Fruit fly (Drosophila melanogaster) whole organism, embryonic: ENCODE results near the gene CG7264.

Source experiments
- ATbp ChIP-seq: fragments of 200-800 bp; sonication (Bioruptor generic); optimal IDR thresholded peaks from 2 replicates; lab custom pipeline; 2017; ENCODE audit warnings: missing biosample characterization, mild to moderate bottlenecking, missing genetic modification characterization, missing genetic modification reagents
- Ada2b ChIP-seq: fragments of 200-800 bp; sonication (Bioruptor generic); IDR thresholded peaks from 2 replicates; pipeline ENCODE4 v1.3.6; 2022; ENCODE audit warnings: missing biosample characterization, missing genetic modification characterization
- Atf-2 ChIP-seq: fragments of 200-800 bp; sonication (Bioruptor generic); optimal IDR thresholded peaks from 2 replicates; lab custom pipeline; 2016; ENCODE audit warnings: missing biosample characterization, missing genetic modification characterization
- CG11093 ChIP-seq: fragments of 200-800 bp; sonication (Bioruptor generic); IDR thresholded peaks from 3 replicates; pipeline ENCODE4 v1.3.6; 2022; ENCODE audit warnings: missing biosample characterization, missing genetic modification characterization
- CG12299 ChIP-seq: fragments of 200-800 bp; sonication (Bioruptor generic); optimal IDR thresholded peaks from 2 replicates; lab custom pipeline; 2018; ENCODE audit warnings: missing biosample characterization, mild to moderate bottlenecking, missing genetic modification characterization
- CG15073 ChIP-seq: fragments of 200-800 bp; sonication (Bioruptor generic); optimal IDR thresholded peaks from 2 replicates; lab custom pipeline; 2016; ENCODE audit warnings: missing biosample characterization, missing genetic modification characterization
- CG16813 ChIP-seq: fragments of 200-800 bp; sonication (Bioruptor generic); IDR thresholded peaks from 3 replicates; pipeline ENCODE4 v1.3.6; 2022; ENCODE audit warnings: missing biosample characterization, missing genetic modification characterization; ENCODE audit not compliant: partially characterized antibody
- CG17568 ChIP-seq: fragments of 200-800 bp; sonication (Bioruptor generic); optimal IDR thresholded peaks from 2 replicates; lab custom pipeline; 2018; ENCODE audit warnings: missing biosample characterization, mild to moderate bottlenecking, missing genetic modification characterization, moderate library complexity
- CG1832 ChIP-seq: fragments of 200-800 bp; sonication (Bioruptor generic); optimal IDR thresholded peaks from 2 replicates; lab custom pipeline; 2017; ENCODE audit warnings: missing biosample characterization, mild to moderate bottlenecking, missing genetic modification characterization, inconsistent platforms
- CG2875 ChIP-seq: fragments of 200-800 bp; sonication (Bioruptor generic); optimal IDR thresholded peaks from 2 replicates; lab custom pipeline; 2017; ENCODE audit warnings: missing biosample characterization, mild to moderate bottlenecking, missing genetic modification characterization, missing genetic modification reagents
- CG30431 ChIP-seq: fragments of 200-800 bp; sonication (Bioruptor generic); optimal IDR thresholded peaks from 2 replicates; lab custom pipeline; 2017; ENCODE audit warnings: missing biosample characterization, missing genetic modification characterization
- CG31365 ChIP-seq: fragments of 200-800 bp; sonication (Bioruptor generic); optimal IDR thresholded peaks from 2 replicates; lab custom pipeline; 2018; ENCODE audit warnings: missing biosample characterization, mild to moderate bottlenecking, missing genetic modification characterization
- CG32532 ChIP-seq: fragments of 200-800 bp; sonication (Bioruptor generic); IDR thresholded peaks from 2 replicates; pipeline ENCODE4 v1.3.6; 2022; ENCODE audit warnings: missing biosample characterization, missing genetic modification characterization
- CG34224 ChIP-seq: fragments of 200-800 bp; sonication (Bioruptor generic); IDR thresholded peaks from 3 replicates; pipeline ENCODE4 v1.3.6; 2022; ENCODE audit warnings: missing biosample characterization, missing genetic modification characterization; ENCODE audit not compliant: partially characterized antibody
- CG7357 ChIP-seq: fragments of 200-800 bp; sonication (Bioruptor generic); IDR thresholded peaks from 3 replicates; pipeline ENCODE4 v1.3.6; 2022; ENCODE audit warnings: missing biosample characterization, missing genetic modification characterization
- CG7839 ChIP-seq: fragments of 200-800 bp; sonication (Bioruptor generic); optimal IDR thresholded peaks from 3 replicates; lab custom pipeline; 2018; ENCODE audit warnings: missing biosample characterization, mild to moderate bottlenecking, missing genetic modification characterization, moderate library complexity
- CG8924 ChIP-seq: fragments of 200-800 bp; optimal IDR thresholded peaks from 3 replicates; lab custom pipeline; 2019; ENCODE audit warnings: missing biosample characterization, mild to moderate bottlenecking, missing genetic modification characterization, moderate library complexity
- CG9817 ChIP-seq: fragments of 200-800 bp; sonication (Bioruptor generic); optimal IDR thresholded peaks from 2 replicates; lab custom pipeline; 2018; ENCODE audit warnings: missing biosample characterization, mild to moderate bottlenecking, missing genetic modification characterization, moderate library complexity
- CHES-1-like ChIP-seq: fragments of 200-800 bp; sonication (Bioruptor generic); optimal IDR thresholded peaks from 2 replicates; lab custom pipeline; 2016; ENCODE audit warnings: missing biosample characterization, missing genetic modification characterization
- D19A ChIP-seq: fragments of 200-800 bp; optimal IDR thresholded peaks from 3 replicates; lab custom pipeline; 2019; ENCODE audit warnings: missing biosample characterization, mild to moderate bottlenecking, missing genetic modification characterization, moderate library complexity
- D19B ChIP-seq: fragments of 200-800 bp; sonication (Bioruptor generic); optimal IDR thresholded peaks from 2 replicates; lab custom pipeline; 2017; ENCODE audit warnings: missing biosample characterization, mild to moderate bottlenecking, missing genetic modification characterization
- Dad ChIP-seq: fragments of 200-800 bp; sonication (Bioruptor generic); optimal IDR thresholded peaks from 3 replicates; lab custom pipeline; 2016; ENCODE audit warnings: missing biosample characterization, missing genetic modification characterization
- Jarid2 ChIP-seq: fragments of 200-800 bp; sonication (Bioruptor generic); optimal IDR thresholded peaks from 3 replicates; lab custom pipeline; 2017; ENCODE audit warnings: mild to moderate bottlenecking, missing biosample characterization, missing genetic modification reagents, missing genetic modification characterization
- MTF-1 ChIP-seq: fragments of 200-800 bp; sonication (Bioruptor generic); optimal IDR thresholded peaks from 2 replicates; lab custom pipeline; 2018; ENCODE audit warnings: missing biosample characterization, mild to moderate bottlenecking, missing genetic modification characterization, borderline replicate concordance
- Mad ChIP-seq: fragments of 200-800 bp; sonication (Bioruptor generic); optimal IDR thresholded peaks from 2 replicates; lab custom pipeline; 2016; ENCODE audit warnings: missing biosample characterization, missing genetic modification characterization
- Max ChIP-seq: fragments of 200-800 bp; sonication (Bioruptor generic); optimal IDR thresholded peaks from 2 replicates; lab custom pipeline; 2016; ENCODE audit warnings: missing biosample characterization, mild to moderate bottlenecking, missing genetic modification characterization
- Rx ChIP-seq: fragments of 200-800 bp; sonication (Bioruptor generic); IDR thresholded peaks from 2 replicates; pipeline ENCODE4 v1.3.6; 2022; ENCODE audit warnings: missing biosample characterization, missing genetic modification characterization
- Scr ChIP-seq: fragments of 200-800 bp; sonication (Bioruptor generic); IDR thresholded peaks from 2 replicates; pipeline ENCODE4 v1.3.6; 2022; ENCODE audit warnings: missing biosample characterization, missing genetic modification characterization; ENCODE audit not compliant: partially characterized antibody
- Six4 ChIP-seq: fragments of 200-800 bp; sonication (Bioruptor generic); optimal IDR thresholded peaks from 2 replicates; lab custom pipeline; 2016; ENCODE audit warnings: missing biosample characterization, missing genetic modification characterization
- Vsx1 ChIP-seq: fragments of 200-800 bp; sonication (Bioruptor generic); optimal IDR thresholded peaks from 2 replicates; lab custom pipeline; 2017; ENCODE audit warnings: missing biosample characterization, mild to moderate bottlenecking, missing genetic modification characterization, missing genetic modification reagents
- al ChIP-seq: fragments of 200-800 bp; sonication (Bioruptor generic); IDR thresholded peaks from 2 replicates; pipeline ENCODE4 v1.3.6; 2022; ENCODE audit warnings: missing biosample characterization, missing genetic modification characterization
- bbx ChIP-seq: fragments of 200-800 bp; sonication (Bioruptor generic); IDR thresholded peaks from 2 replicates; pipeline ENCODE4 v1.3.6; 2022; ENCODE audit warnings: missing biosample characterization, missing genetic modification characterization; ENCODE audit not compliant: partially characterized antibody
- btn ChIP-seq: fragments of 200-800 bp; sonication (Bioruptor generic); optimal IDR thresholded peaks from 2 replicates; lab custom pipeline; 2016; ENCODE audit warnings: missing biosample characterization, missing genetic modification characterization
- cas ChIP-seq: fragments of 200-800 bp; sonication (Bioruptor generic); IDR thresholded peaks from 2 replicates; pipeline ENCODE4 v1.3.6; 2022; ENCODE audit warnings: missing biosample characterization, missing genetic modification characterization
- corto ChIP-seq: fragments of 200-800 bp; sonication (Bioruptor generic); optimal IDR thresholded peaks from 2 replicates; lab custom pipeline; 2016; ENCODE audit warnings: missing biosample characterization, mild to moderate bottlenecking, missing genetic modification characterization, moderate library complexity
- cwo ChIP-seq: fragments of 200-800 bp; sonication (Bioruptor generic); optimal IDR thresholded peaks from 3 replicates; lab custom pipeline; 2017; ENCODE audit warnings: missing biosample characterization, missing genetic modification characterization, mild to moderate bottlenecking, moderate library complexity, missing genetic modification reagents
- emc ChIP-seq: fragments of 200-800 bp; sonication (Bioruptor generic); optimal IDR thresholded peaks from 2 replicates; lab custom pipeline; 2016; ENCODE audit warnings: missing biosample characterization, missing genetic modification characterization
- ems ChIP-seq: fragments of 200-800 bp; sonication (Bioruptor generic); optimal IDR thresholded peaks from 3 replicates; lab custom pipeline; 2016; ENCODE audit warnings: missing biosample characterization, missing genetic modification characterization
- eve ChIP-seq, 2 experiments: fragments of >200 bp; optimal IDR thresholded peaks; 2 replicates each; lab custom pipeline; 2017; ENCODE audit warnings: missing biosample characterization in 2 of 2, missing genetic modification characterization in 2 of 2
- eyg ChIP-seq: fragments of 200-800 bp; sonication (Bioruptor generic); optimal IDR thresholded peaks from 3 replicates; lab custom pipeline; 2016; ENCODE audit warnings: missing biosample characterization, missing genetic modification characterization
- gfzf ChIP-seq: fragments of 200-800 bp; sonication (Bioruptor generic); optimal IDR thresholded peaks from 2 replicates; lab custom pipeline; 2016; ENCODE audit warnings: missing biosample characterization, mild to moderate bottlenecking, missing genetic modification characterization, moderate library complexity
- klu ChIP-seq: fragments of 200-800 bp; sonication (Bioruptor generic); IDR thresholded peaks from 2 replicates; pipeline ENCODE4 v1.3.6; 2022; ENCODE audit warnings: missing biosample characterization, missing genetic modification characterization
- nom ChIP-seq: fragments of 200-800 bp; sonication (Bioruptor generic); optimal IDR thresholded peaks from 2 replicates; lab custom pipeline; 2017; ENCODE audit warnings: missing biosample characterization, missing genetic modification characterization, mild to moderate bottlenecking, moderate library complexity, missing genetic modification reagents
- seq ChIP-seq: fragments of 200-800 bp; sonication (Bioruptor generic); IDR thresholded peaks from 2 replicates; pipeline ENCODE4 v1.3.6; 2022; ENCODE audit warnings: missing biosample characterization, missing genetic modification characterization
- sr ChIP-seq: fragments of 200-800 bp; sonication (Bioruptor generic); IDR thresholded peaks from 3 replicates; pipeline ENCODE4 v1.3.6; 2022; ENCODE audit warnings: missing biosample characterization, missing genetic modification characterization
- stc ChIP-seq: fragments of 200-800 bp; sonication (Bioruptor generic); IDR thresholded peaks from 2 replicates; pipeline ENCODE4 v1.3.6; 2022; ENCODE audit warnings: missing biosample characterization, missing genetic modification characterization
- tx ChIP-seq: fragments of 200-800 bp; sonication (Bioruptor generic); optimal IDR thresholded peaks from 2 replicates; lab custom pipeline; 2016; ENCODE audit warnings: missing biosample characterization, missing genetic modification characterization
- vnd ChIP-seq: fragments of 200-800 bp; sonication (Bioruptor generic); IDR thresholded peaks from 3 replicates; pipeline ENCODE4 v1.3.6; 2022; ENCODE audit warnings: missing biosample characterization, missing genetic modification characterization; ENCODE audit not compliant: partially characterized antibody
- wek ChIP-seq: fragments of 200-800 bp; sonication (Bioruptor generic); optimal IDR thresholded peaks from 3 replicates; lab custom pipeline; 2018; ENCODE audit warnings: missing biosample characterization, mild to moderate bottlenecking, missing genetic modification characterization, moderate library complexity
- z ChIP-seq: fragments of 200-800 bp; sonication (Bioruptor generic); IDR thresholded peaks from 3 replicates; pipeline ENCODE4 v1.3.6; 2022; ENCODE audit warnings: missing biosample characterization, missing genetic modification characterization
- zen ChIP-seq: fragments of 200-800 bp; sonication (Bioruptor generic); optimal IDR thresholded peaks from 3 replicates; lab custom pipeline; 2018; ENCODE audit warnings: missing biosample characterization, mild to moderate bottlenecking, missing genetic modification characterization, moderate library complexity

The CG7264 gene

dm6 chr3L:11833296-11833717 lies 4.5 kb downstream of the CG7264 start, which contains the start of gene CycA (continued):
- no peak for TF ChIP-seq Vsx1 (GFP tag; lab: Kevin White, UChicago)
- TF ChIP-seq Dad (GFP tag; lab: Kevin White, UChicago): peak; percentile 23
- TF ChIP-seq z: no peak
- TF ChIP-seq Rx (GFP tag; lab: Robert Waterston, UW): no peak
- no peak for TF ChIP-seq CG9817 (tag; lab: Kevin White, UChicago)
- no peak for TF ChIP-seq Atf-2 (GFP tag; lab: Kevin White, UChicago)
- TF ChIP-seq klu (GFP tag; lab: Robert Waterston, UW): no peak
- no peak for TF ChIP-seq CG7839 (tag; lab: Kevin White, UChicago)
- TF ChIP-seq CG12299 (tag; lab: Kevin White, UChicago): peak; percentile 32
- peak; percentile 84 for TF ChIP-seq Scr (GFP tag; lab: Robert Waterston, UW)
- no peak for TF ChIP-seq CHES-1-like
- no peak for TF ChIP-seq ATbp
- TF ChIP-seq D19A (tag; lab: Kevin White, UChicago): peak; percentile 26
- TF ChIP-seq ems (GFP tag; lab: Kevin White, UChicago): no peak
- TF ChIP-seq CG17568 (GFP tag; lab: Kevin White, UChicago): peak; percentile 33
- no peak for TF ChIP-seq btn (GFP tag; lab: Kevin White, UChicago)
- no peak for TF ChIP-seq CG32532 (GFP tag; lab: Robert Waterston, UW)
- TF ChIP-seq MTF-1: no peak
- TF ChIP-seq eve (GFP tag; optimal IDR thresholded peaks at IDR 0.05; lab: Kevin White, UChicago): no peak
- TF ChIP-seq gfzf: peak; percentile 61
- no peak for TF ChIP-seq sr (GFP tag; lab: Robert Waterston, UW)
- peak; percentile 79 for TF ChIP-seq CG34224 (GFP tag; lab: Robert Waterston, UW)
- peak; percentile 89 for TF ChIP-seq bbx (GFP tag; lab: Robert Waterston, UW)
- no peak for TF ChIP-seq CG15073 (GFP tag; lab: Kevin White, UChicago)
- no peak for TF ChIP-seq al (GFP tag; lab: Robert Waterston, UW)
- no peak for TF ChIP-seq corto
- TF ChIP-seq CG1832 (GFP tag; lab: Kevin White, UChicago): no peak
- peak; percentile 87 for TF ChIP-seq CG16813
- TF ChIP-seq CG2875 (GFP tag; lab: Kevin White, UChicago): no peak
- TF ChIP-seq CG11093: no peak
- peak; percentile 74; the same call in 2 of the 3 replicates for TF ChIP-seq vnd (GFP tag; lab: Robert Waterston, UW)
- no peak for TF ChIP-seq seq (GFP tag; lab: Robert Waterston, UW)
- TF ChIP-seq nom (GFP tag; lab: Kevin White, UChicago): no peak
- TF ChIP-seq cwo (GFP tag; lab: Kevin White, UChicago): no peak
- no peak for TF ChIP-seq stc (GFP tag; lab: Robert Waterston, UW)
- TF ChIP-seq eyg (GFP tag; lab: Kevin White, UChicago): no peak
- no peak for TF ChIP-seq D19B
- no peak for TF ChIP-seq tx
- TF ChIP-seq CG8924: peak; percentile 66
- TF ChIP-seq wek: peak; percentile 32
- TF ChIP-seq Ada2b (GFP tag; lab: Robert Waterston, UW): no peak
- peak; percentile 22 for TF ChIP-seq Max
- no peak for TF ChIP-seq CG31365 (tag; lab: Kevin White, UChicago)
- peak; percentile 1 for TF ChIP-seq Mad
- TF ChIP-seq cas (GFP tag; lab: Robert Waterston, UW): no peak
- TF ChIP-seq Six4 (GFP tag; lab: Kevin White, UChicago): no peak
- TF ChIP-seq emc (GFP tag; lab: Kevin White, UChicago): no peak
- no peak for TF ChIP-seq CG30431 (GFP tag; lab: Kevin White, UChicago)
- TF ChIP-seq CG7357 (GFP tag; lab: Robert Waterston, UW): no peak
- peak; percentile 29 for TF ChIP-seq zen (tag; lab: Kevin White, UChicago)
- TF ChIP-seq Jarid2 (GFP tag; lab: Kevin White, UChicago): no peak
